Worm (Caenorhabditis elegans) whole organism, young adult: ENCODE data around the gene K10D11.7.

Source experiments
- D2030.7 ChIP-seq: fragments of 200-800 bp; sonication (Bioruptor generic); IDR thresholded peaks from 2 replicates; pipeline ENCODE4 v1.3.6; 2022; ENCODE audit warnings: missing genetic modification reagents, missing genetic modification characterization, missing compliant biosample characterization
- K11D2.4 ChIP-seq: fragments of 200-800 bp; sonication (Bioruptor generic); IDR thresholded peaks from 2 replicates; pipeline ENCODE4 v1.3.6; 2022; ENCODE audit warnings: missing genetic modification reagents, missing genetic modification characterization, missing compliant biosample characterization
- akir-1 ChIP-seq: fragments of 200-800 bp; sonication (Bioruptor generic); optimal IDR thresholded peaks from 2 replicates; lab custom pipeline; 2018; ENCODE audit warnings: mild to moderate bottlenecking, missing genetic modification characterization, moderate library complexity, missing compliant biosample characterization
- ceh-79 ChIP-seq: sonication (generic microtip); optimal IDR thresholded peaks from 2 replicates; lab custom pipeline; 2017; ENCODE audit warnings: mild to moderate bottlenecking, missing genetic modification characterization, missing compliant biosample characterization
- die-1 ChIP-seq: sonication (generic microtip); optimal IDR thresholded peaks from 2 replicates; lab custom pipeline; 2016; ENCODE audit warnings: missing genotype, mild to moderate bottlenecking, missing genetic modification characterization, missing compliant biosample characterization
- efl-1 ChIP-seq: fragments of 150-350 bp; optimal IDR thresholded peaks from 2 replicates; lab custom pipeline; 2014; ENCODE audit warnings: missing biosample characterization, missing genetic modification reagents, missing genetic modification characterization
- egl-44 ChIP-seq: fragments of 200-800 bp; sonication (Bioruptor generic); IDR thresholded peaks from 2 replicates; pipeline ENCODE4 v1.3.6; 2022; ENCODE audit warnings: missing genetic modification reagents, missing genetic modification characterization, missing compliant biosample characterization
- ets-4 ChIP-seq: fragments of 200-800 bp; sonication (Bioruptor generic); optimal IDR thresholded peaks from 2 replicates; lab custom pipeline; 2018; ENCODE audit warnings: mild to moderate bottlenecking, missing genetic modification characterization, missing compliant biosample characterization
- gei-17 ChIP-seq: fragments of 200-800 bp; sonication (Bioruptor generic); optimal IDR thresholded peaks from 2 replicates; lab custom pipeline; 2018; ENCODE audit warnings: mild to moderate bottlenecking, missing genetic modification characterization, missing compliant biosample characterization
- mes-4 ChIP-seq: sonication (generic microtip); optimal IDR thresholded peaks from 2 replicates; lab custom pipeline; 2016; ENCODE audit warnings: missing genotype, missing genetic modification characterization, missing compliant biosample characterization
- rec-8 ChIP-seq, 2 experiments: sonication (generic microtip); optimal IDR thresholded peaks; 2 replicates each; lab custom pipeline; 2016; ENCODE audit warnings: mild to moderate bottlenecking in 2 of 2, missing genetic modification characterization in 2 of 2, missing genetic modification reagents in 2 of 2, missing genotype in 2 of 2, missing biosample characterization in 1 of 2, missing compliant biosample characterization in 1 of 2, moderate library complexity in 1 of 2
- rpc-1 ChIP-seq, 2 experiments: fragments of 150-350 bp in 1 of 2; sonication (generic microtip) in 1 of 2; optimal IDR thresholded peaks; 2 replicates each; lab custom pipeline; 2014 to 2018; ENCODE audit warnings: missing biosample characterization in 1 of 2, missing genetic modification characterization in 1 of 2, missing genetic modification reagents in 1 of 2, missing genotype in 1 of 2
- zfh-2 ChIP-seq: fragments of 200-800 bp; sonication (Bioruptor generic); conservative IDR thresholded peaks from 2 replicates; pipeline ENCODE4 v1.3.6; 2022; ENCODE audit warnings: missing genetic modification reagents, missing genetic modification characterization, missing compliant biosample characterization

ce11 chrIV:13016820-13017219 lies 21.0 kb upstream of the K10D11.7 start:
- TF ChIP-seq ceh-79 (tag; lab: Kevin White, UChicago) (no peak), gei-17 (GFP tag; lab: Kevin White, UChicago) (no peak), egl-44 (GFP tag; lab: Robert Waterston, UW) (no peak), zfh-2 (GFP tag; lab: Robert Waterston, UW) (peak; percentile 73), K11D2.4 (no peak), mes-4 (no peak), D2030.7 (GFP tag; lab: Robert Waterston, UW) (no peak), efl-1 (GFP tag; lab: Kevin White, UChicago) (no peak), rec-8 (tag; optimal IDR thresholded peaks at IDR 0.05; lab: Kevin White, UChicago) (no peak), die-1 (tag; lab: Kevin White, UChicago) (no peak), rpc-1 (optimal IDR thresholded peaks at IDR 0.05; lab: Kevin White, UChicago) (no peak), rpc-1 (tag; optimal IDR thresholded peaks at IDR 0.05; lab: Kevin White, UChicago) (no peak), ets-4 (GFP tag; lab: Kevin White, UChicago) (no peak), akir-1 (GFP tag; lab: Kevin White, UChicago) (no peak)
